Worm (Caenorhabditis elegans): Measurements from ENCODE around the gene nhr-258.

The nhr-258 gene

DNA sequence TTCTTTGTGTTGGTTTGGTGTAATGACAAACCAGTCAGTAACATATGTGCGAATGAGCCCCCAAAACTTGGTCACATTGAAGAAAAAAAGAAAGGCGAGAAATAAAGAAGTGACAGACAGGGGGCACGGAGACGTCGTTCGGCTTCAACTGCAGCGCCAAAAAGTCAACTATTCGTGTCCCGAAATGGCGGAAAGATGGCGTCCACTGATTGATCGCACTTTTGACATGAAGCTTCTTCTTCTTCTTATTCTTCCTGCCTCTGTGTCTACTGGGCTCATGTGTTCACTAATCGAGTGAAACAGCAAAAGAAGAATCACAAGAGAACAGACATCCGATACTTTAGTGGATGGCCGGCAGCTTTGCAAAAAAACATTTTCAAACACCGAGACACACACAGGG lies 24.4 kb downstream of the nhr-258 start:
- no peak for TF ChIP-seq lin-11 (tag; optimal IDR thresholded peaks at IDR 0.05)
- TF ChIP-seq nhr-6 (tag; optimal IDR thresholded peaks at IDR 0.05): peak; percentile 11
- peak in 1 of 2 experiments; percentile 7 for TF ChIP-seq lsy-2 (tag; optimal IDR thresholded peaks at IDR 0.05)
- peak; percentile 16 for TF ChIP-seq mab-5 (tag; optimal IDR thresholded peaks at IDR 0.05)
- TF ChIP-seq lin-39 (tag; optimal IDR thresholded peaks at IDR 0.05): peak; percentile 19
- TF ChIP-seq sem-4 (tag; optimal IDR thresholded peaks at IDR 0.05): peak; percentile 66
- TF ChIP-seq C34F6.9 (tag; optimal IDR thresholded peaks at IDR 0.05): no peak
- no peak for TF ChIP-seq dmd-4 (tag; optimal IDR thresholded peaks at IDR 0.05)
- peak; percentile 25 for TF ChIP-seq F13H6.1 (tag; optimal IDR thresholded peaks at IDR 0.05)
- no peak for TF ChIP-seq nhr-77 (tag; optimal IDR thresholded peaks at IDR 0.05)
- TF ChIP-seq ztf-1 (GFP tag; conservative IDR thresholded peaks at IDR 0.05): no peak
- no peak for TF ChIP-seq unc-62 (GFP tag; optimal IDR thresholded peaks at IDR 0.05)
- peak in 1 of 2 experiments; percentile 27 for TF ChIP-seq mdl-1 (tag; optimal IDR thresholded peaks at IDR 0.05)

DNA sequence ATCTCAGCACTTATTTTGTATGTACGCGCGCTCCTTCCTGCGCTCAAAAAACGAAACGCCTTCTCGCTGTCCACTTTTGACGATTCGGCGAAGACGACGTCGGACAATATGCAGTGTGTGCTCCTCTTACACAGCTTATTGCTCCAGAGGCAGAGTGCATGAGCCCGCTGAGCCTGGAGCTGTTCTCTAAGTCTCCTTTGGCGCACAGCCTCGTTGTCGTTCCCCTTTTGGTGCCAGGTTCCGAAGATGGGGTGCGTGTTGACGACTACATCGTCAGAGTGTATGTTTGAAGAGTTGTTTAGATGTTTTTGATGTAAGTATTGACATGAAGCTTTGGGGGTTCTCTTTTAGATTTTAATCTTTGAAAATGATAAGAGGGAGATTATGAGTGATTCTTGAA lies 25.6 kb downstream of the nhr-258 start:
- peak; percentile 22 for TF ChIP-seq unc-55 (GFP tag; optimal IDR thresholded peaks at IDR 0.05)
- TF ChIP-seq lsy-2 (tag; optimal IDR thresholded peaks at IDR 0.05): peak in 1 of 2 experiments; percentile 26
- TF ChIP-seq elt-1 (tag; optimal IDR thresholded peaks at IDR 0.05): no peak
- TF ChIP-seq blmp-1 (tag; optimal IDR thresholded peaks at IDR 0.05; ENCODE audit: insufficient read depth): no peak
- TF ChIP-seq C34F6.9 (tag; optimal IDR thresholded peaks at IDR 0.05): no peak
- TF ChIP-seq zag-1 (tag; optimal IDR thresholded peaks at IDR 0.05): peak; percentile 69
- no peak for TF ChIP-seq F13H6.1 (tag; optimal IDR thresholded peaks at IDR 0.05)

DNA sequence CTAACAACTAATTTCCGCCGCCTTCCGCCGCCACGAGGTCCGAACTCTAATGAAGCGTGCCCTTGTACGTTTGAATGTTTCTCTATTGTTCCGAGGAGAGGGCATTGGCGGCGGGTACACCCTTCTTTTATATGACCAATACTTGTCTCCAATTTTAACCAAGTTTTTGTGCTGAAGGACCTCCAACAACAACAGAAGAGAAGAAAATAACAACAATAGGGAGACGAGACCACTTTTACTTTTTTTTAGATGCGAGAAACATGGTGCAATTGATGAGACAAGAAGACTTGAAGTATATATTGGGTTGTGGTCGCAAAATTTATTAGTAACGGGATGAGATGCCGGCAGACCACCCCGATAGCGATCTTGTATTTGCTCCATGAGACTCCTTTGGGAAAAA lies 26.2 kb downstream of the nhr-258 start:
- TF ChIP-seq nhr-21 (tag; optimal IDR thresholded peaks at IDR 0.05): no peak
- no peak for TF ChIP-seq nhr-11 (tag; optimal IDR thresholded peaks at IDR 0.05)
- TF ChIP-seq egl-27 (tag; optimal IDR thresholded peaks at IDR 0.05): no peak
- no peak for TF ChIP-seq peb-1 (tag; optimal IDR thresholded peaks at IDR 0.05)
- no peak for TF ChIP-seq unc-62 (GFP tag; optimal IDR thresholded peaks at IDR 0.05)
- no peak for TF ChIP-seq sem-4 (tag; optimal IDR thresholded peaks at IDR 0.05)
- no peak for TF ChIP-seq crh-2 (tag; optimal IDR thresholded peaks at IDR 0.05)
- TF ChIP-seq zag-1 (tag; optimal IDR thresholded peaks at IDR 0.05): no peak
- no peak for TF ChIP-seq skn-1 (tag; optimal IDR thresholded peaks at IDR 0.05)
- TF ChIP-seq lin-13 (GFP tag; optimal IDR thresholded peaks at IDR 0.05): no peak
- no peak for TF ChIP-seq ZK546.5 (tag; optimal IDR thresholded peaks at IDR 0.05)
- no peak for TF ChIP-seq unc-39 (tag; optimal IDR thresholded peaks at IDR 0.05)
- TF ChIP-seq nhr-23 (tag; optimal IDR thresholded peaks at IDR 0.05): no peak
- TF ChIP-seq mab-5 (tag; optimal IDR thresholded peaks at IDR 0.05): no peak
- no peak for TF ChIP-seq ceh-82 (tag; optimal IDR thresholded peaks at IDR 0.05)
- no peak for TF ChIP-seq sma-3 (GFP tag; optimal IDR thresholded peaks at IDR 0.05)
- TF ChIP-seq nhr-10 (tag; optimal IDR thresholded peaks at IDR 0.05): no peak

DNA sequence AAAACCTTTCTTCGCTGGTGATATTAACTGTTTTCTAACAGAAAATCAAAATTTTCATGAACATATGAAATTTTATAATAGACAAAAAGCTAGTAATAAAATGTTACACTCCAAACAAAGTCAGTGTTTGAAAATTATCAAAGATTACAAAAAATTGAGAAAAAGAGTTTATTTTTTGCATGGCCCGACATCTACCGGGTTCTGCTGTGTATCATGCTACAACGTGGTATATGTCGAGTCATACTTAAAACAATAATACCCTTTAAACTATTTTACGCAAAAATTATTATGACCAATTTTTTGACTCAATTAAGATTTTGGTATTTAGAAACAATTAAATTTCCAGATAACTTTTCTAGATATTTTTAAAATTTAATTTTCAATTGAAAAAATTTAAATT lies 30.8 kb downstream of the nhr-258 start:
- TF ChIP-seq lsy-2 (tag; optimal IDR thresholded peaks at IDR 0.05) (no peak), snpc-4 (tag; optimal IDR thresholded peaks at IDR 0.05) (peak; percentile 37), ama-1 (optimal IDR thresholded peaks at IDR 0.05) (no peak), sma-9 (GFP tag; optimal IDR thresholded peaks at IDR 0.05) (no peak), sma-9 (tag; optimal IDR thresholded peaks at IDR 0.05) (no peak), elt-1 (tag; optimal IDR thresholded peaks at IDR 0.05) (no peak), nhr-77 (tag; optimal IDR thresholded peaks at IDR 0.05) (no peak), zag-1 (tag; optimal IDR thresholded peaks at IDR 0.05) (no peak)

DNA sequence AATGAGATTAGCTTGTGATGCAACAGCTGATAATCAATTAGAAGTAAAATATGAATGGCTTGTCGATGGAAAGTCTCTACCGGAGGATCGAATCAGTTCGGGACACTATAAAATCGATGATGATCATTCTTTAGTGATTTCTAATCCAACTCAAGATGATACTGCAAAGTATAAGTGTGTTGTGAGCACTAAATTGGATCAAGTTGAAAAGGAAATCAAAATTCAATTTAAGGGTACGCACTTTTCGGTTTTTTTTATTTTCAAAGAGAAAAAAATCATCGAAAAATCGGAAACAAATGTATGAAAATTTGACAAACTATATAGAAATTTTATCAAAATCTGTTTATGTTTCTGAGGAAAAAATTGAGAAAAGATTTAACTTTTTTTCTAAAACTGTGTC lies 31.8 kb downstream of the nhr-258 start:
- TF ChIP-seq nhr-6 (tag; optimal IDR thresholded peaks at IDR 0.05): no peak
- TF ChIP-seq zag-1 (tag; optimal IDR thresholded peaks at IDR 0.05): no peak
- TF ChIP-seq F13H6.1 (tag; optimal IDR thresholded peaks at IDR 0.05): no peak
- no peak for TF ChIP-seq elt-3 (tag; optimal IDR thresholded peaks at IDR 0.05)
- no peak for TF ChIP-seq blmp-1 (tag; optimal IDR thresholded peaks at IDR 0.05; ENCODE audit: insufficient read depth)
- TF ChIP-seq nhr-25 (tag; optimal IDR thresholded peaks at IDR 0.05): no peak
- TF ChIP-seq sma-9 (GFP tag; optimal IDR thresholded peaks at IDR 0.05): no peak
- no peak for TF ChIP-seq sma-9 (tag; optimal IDR thresholded peaks at IDR 0.05)
- no peak for TF ChIP-seq lin-39 (tag; optimal IDR thresholded peaks at IDR 0.05)
- no peak for TF ChIP-seq ZK546.5 (tag; optimal IDR thresholded peaks at IDR 0.05)
- no peak for TF ChIP-seq nhr-10 (tag; optimal IDR thresholded peaks at IDR 0.05)
- no peak for TF ChIP-seq ztf-1 (GFP tag; conservative IDR thresholded peaks at IDR 0.05)

Data from whole organism, L2 larva.